Worm (Caenorhabditis elegans) whole organism, mixed stage, embryonic: ENCODE measurements around the gene C01G6.2.

Experiments used
- M03D4.4 ChIP-seq: sonication (generic microtip); optimal IDR thresholded peaks from 2 replicates; lab custom pipeline; 2017; ENCODE audit warnings: mild to moderate bottlenecking, missing genetic modification characterization, missing compliant biosample characterization
- bed-3 ChIP-seq: fragments of 200-800 bp; sonication (Bioruptor generic); optimal IDR thresholded peaks from 3 replicates; lab custom pipeline; 2018; ENCODE audit warnings: mild to moderate bottlenecking, missing genetic modification characterization, moderate library complexity, missing compliant biosample characterization
- blmp-1 ChIP-seq: fragments of 150-350 bp; optimal IDR thresholded peaks from 2 replicates; lab custom pipeline; 2014; ENCODE audit warnings: missing biosample characterization, missing genetic modification characterization
- ceh-43 ChIP-seq: fragments of 200-800 bp; sonication (Bioruptor generic); optimal IDR thresholded peaks from 2 replicates; lab custom pipeline; 2018; ENCODE audit warnings: mild to moderate bottlenecking, missing genetic modification characterization, moderate library complexity, missing compliant biosample characterization
- ces-1 ChIP-seq: fragments of 150-350 bp; optimal IDR thresholded peaks from 2 replicates; lab custom pipeline; 2014; ENCODE audit warnings: missing biosample characterization, missing genetic modification reagents, missing genetic modification characterization
- cnd-1 ChIP-seq: fragments of 200-800 bp; sonication (Bioruptor generic); optimal IDR thresholded peaks from 2 replicates; lab custom pipeline; 2018; ENCODE audit warnings: mild to moderate bottlenecking, missing genetic modification characterization, missing compliant biosample characterization
- drap-1 ChIP-seq: fragments of 200-800 bp; sonication (Bioruptor generic); optimal IDR thresholded peaks from 3 replicates; lab custom pipeline; 2018; ENCODE audit warnings: mild to moderate bottlenecking, missing genetic modification characterization, missing compliant biosample characterization
- elt-3 ChIP-seq: fragments of 150-350 bp; optimal IDR thresholded peaks from 2 replicates; lab custom pipeline; 2014; ENCODE audit warnings: missing biosample characterization, missing genetic modification characterization
- flh-1 ChIP-seq: fragments of 200-800 bp; sonication (Bioruptor generic); optimal IDR thresholded peaks from 2 replicates; lab custom pipeline; 2018; ENCODE audit warnings: mild to moderate bottlenecking, missing genetic modification characterization, moderate library complexity, missing compliant biosample characterization
- ham-2 ChIP-seq: fragments of 200-800 bp; sonication (Bioruptor generic); optimal IDR thresholded peaks from 2 replicates; lab custom pipeline; 2018; ENCODE audit warnings: mild to moderate bottlenecking, missing genetic modification characterization, missing compliant biosample characterization
- hlh-1 ChIP-seq: fragments of 150-350 bp; optimal IDR thresholded peaks from 2 replicates; lab custom pipeline; 2014; ENCODE audit warnings: missing biosample characterization, missing genetic modification reagents, missing genetic modification characterization
- lin-13 ChIP-seq: fragments of 150-350 bp; optimal IDR thresholded peaks from 2 replicates; lab custom pipeline; 2014; ENCODE audit warnings: missing biosample characterization, missing genetic modification characterization
- lin-32 ChIP-seq: fragments of 200-800 bp; sonication (Bioruptor generic); optimal IDR thresholded peaks from 2 replicates; lab custom pipeline; 2018; ENCODE audit warnings: mild to moderate bottlenecking, missing genetic modification characterization, missing compliant biosample characterization
- lsy-2 ChIP-seq: fragments of 150-350 bp; optimal IDR thresholded peaks from 2 replicates; lab custom pipeline; 2014; ENCODE audit warnings: missing biosample characterization, missing genetic modification characterization
- mep-1 ChIP-seq: fragments of 150-350 bp; optimal IDR thresholded peaks from 2 replicates; lab custom pipeline; 2017; ENCODE audit warnings: missing biosample characterization, missing genetic modification reagents, missing genetic modification characterization, inconsistent platforms
- mls-2 ChIP-seq: sonication (generic microtip); optimal IDR thresholded peaks from 2 replicates; lab custom pipeline; 2016; ENCODE audit warnings: mild to moderate bottlenecking, missing genetic modification characterization, moderate library complexity, missing compliant biosample characterization
- nhr-12 ChIP-seq: fragments of 150-350 bp; optimal IDR thresholded peaks from 2 replicates; lab custom pipeline; 2014; ENCODE audit warnings: missing biosample characterization, missing genetic modification characterization
- nhr-2 ChIP-seq: fragments of 150-350 bp; optimal IDR thresholded peaks from 2 replicates; lab custom pipeline; 2014; ENCODE audit warnings: missing biosample characterization, missing genetic modification characterization
- nhr-237 ChIP-seq: fragments of 150-350 bp; optimal IDR thresholded peaks from 2 replicates; lab custom pipeline; 2014; ENCODE audit warnings: missing biosample characterization, missing genetic modification characterization
- nhr-28 ChIP-seq: fragments of 150-350 bp; optimal IDR thresholded peaks from 2 replicates; lab custom pipeline; 2014; ENCODE audit warnings: missing biosample characterization, missing genetic modification characterization
- pha-4 ChIP-seq: fragments of 150-350 bp; optimal IDR thresholded peaks from 2 replicates; lab custom pipeline; 2018; ENCODE audit warnings: missing biosample characterization, missing genetic modification reagents, missing genetic modification characterization
- sem-2 ChIP-seq: fragments of 200-800 bp; sonication (Bioruptor generic); optimal IDR thresholded peaks from 2 replicates; lab custom pipeline; 2018; ENCODE audit warnings: mild to moderate bottlenecking, missing genetic modification characterization, missing compliant biosample characterization
- snpc-4 ChIP-seq: fragments of 150-350 bp; optimal IDR thresholded peaks from 2 replicates; lab custom pipeline; 2014; ENCODE audit warnings: missing biosample characterization, missing genetic modification characterization
- sptf-1 ChIP-seq: sonication (generic microtip); optimal IDR thresholded peaks from 2 replicates; lab custom pipeline; 2017; ENCODE audit warnings: mild to moderate bottlenecking, missing genetic modification characterization, moderate library complexity, missing compliant biosample characterization
- tbx-8 ChIP-seq: fragments of 200-800 bp; sonication (Bioruptor generic); optimal IDR thresholded peaks from 2 replicates; lab custom pipeline; 2018; ENCODE audit warnings: mild to moderate bottlenecking, missing genetic modification characterization, moderate library complexity, missing compliant biosample characterization
- unc-120 ChIP-seq: sonication (generic microtip); optimal IDR thresholded peaks from 2 replicates; lab custom pipeline; 2017; ENCODE audit warnings: missing genetic modification characterization, missing compliant biosample characterization; ENCODE audit not compliant: poor library complexity, severe bottlenecking
- ztf-11 ChIP-seq: fragments of 150-350 bp; optimal IDR thresholded peaks from 2 replicates; lab custom pipeline; 2014; ENCODE audit warnings: missing biosample characterization, missing genetic modification characterization

C01G6.2 gene

DNA sequence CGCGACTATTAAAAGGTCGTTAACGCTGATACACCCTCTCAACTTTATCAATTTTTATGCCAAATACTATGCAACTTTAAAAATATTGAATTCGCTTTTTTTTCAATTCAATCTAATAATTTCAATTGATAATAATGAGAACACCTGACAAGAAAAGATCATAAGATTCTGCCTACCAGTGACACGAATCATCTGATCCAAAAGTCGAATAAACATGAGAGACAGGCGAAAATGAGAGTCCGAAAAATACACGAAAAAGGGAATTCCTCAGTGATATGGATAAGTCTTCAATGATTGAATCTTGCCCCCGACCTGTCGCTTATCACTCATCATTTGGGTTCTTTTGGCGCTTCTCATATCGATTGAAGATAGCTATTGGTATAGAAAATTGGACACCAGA, 25.2 kb upstream of the C01G6.2 start:
- no peak for TF ChIP-seq flh-1 (GFP tag; lab: Kevin White, UChicago)
- TF ChIP-seq nhr-237 (tag; lab: Kevin White, UChicago), result no peak
- no peak for TF ChIP-seq snpc-4 (tag; lab: Kevin White, UChicago)
- no peak for TF ChIP-seq bed-3 (GFP tag; lab: Kevin White, UChicago)
- no peak for TF ChIP-seq lsy-2 (tag; lab: Kevin White, UChicago)
- no peak for TF ChIP-seq M03D4.4
- no peak for TF ChIP-seq sptf-1 (tag; lab: Kevin White, UChicago)

DNA sequence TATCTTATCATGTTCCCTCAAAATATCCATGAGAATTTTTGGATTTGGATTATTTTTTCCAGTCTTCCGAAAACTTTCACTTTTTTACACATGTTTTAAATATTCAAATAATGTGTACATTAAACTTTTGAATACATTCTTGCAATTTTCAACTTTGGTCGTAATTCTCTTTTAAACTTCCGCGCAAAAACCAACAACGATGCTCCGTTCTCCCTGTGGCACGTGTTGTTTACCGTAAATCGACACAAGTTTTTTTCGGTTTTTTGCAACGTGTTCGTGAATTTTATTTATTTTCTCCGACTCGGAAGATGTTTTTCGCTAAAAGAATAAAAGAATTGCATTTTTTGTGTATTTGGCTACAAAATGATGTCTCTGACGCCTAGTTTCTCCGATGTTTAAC, 24.1 kb upstream of the C01G6.2 start:
- peak; percentile 38 for TF ChIP-seq mep-1 (tag; lab: Kevin White, UChicago)
- peak; percentile 15 for TF ChIP-seq ces-1 (GFP tag; lab: Kevin White, UChicago)
- TF ChIP-seq bed-3 (GFP tag; lab: Kevin White, UChicago), result no peak
- TF ChIP-seq nhr-237 (tag; lab: Kevin White, UChicago), result peak; percentile 25
- TF ChIP-seq hlh-1, result peak; percentile 28
- peak; percentile 51 for TF ChIP-seq pha-4 (tag; lab: Kevin White, UChicago)
- no peak for TF ChIP-seq cnd-1 (tag; lab: Kevin White, UChicago)
- TF ChIP-seq, all 35 proteins: peak for 5

ce11 chrII:9246648-9247047, 20.2 kb upstream of the C01G6.2 start, which contains the start of gene T26C5.5:
T26C5.5 (minus strand) TSS chrII:9246748.
- no peak for TF ChIP-seq elt-3 (tag; lab: Kevin White, UChicago)
- no peak for TF ChIP-seq lin-32 (GFP tag; lab: Kevin White, UChicago)
- TF ChIP-seq ceh-43 (GFP tag; lab: Kevin White, UChicago), result no peak
- TF ChIP-seq ztf-11 (tag; lab: Kevin White, UChicago), result no peak
- no peak for TF ChIP-seq mls-2 (tag; lab: Kevin White, UChicago)
- TF ChIP-seq tbx-8, result no peak
- no peak for TF ChIP-seq sptf-1 (tag; lab: Kevin White, UChicago)
- no peak for TF ChIP-seq flh-1 (GFP tag; lab: Kevin White, UChicago)
- TF ChIP-seq cnd-1 (tag; lab: Kevin White, UChicago), result no peak
- no peak for TF ChIP-seq hlh-1
- TF ChIP-seq ham-2, result no peak
- no peak for TF ChIP-seq bed-3 (GFP tag; lab: Kevin White, UChicago)
- no peak for TF ChIP-seq lsy-2 (tag; lab: Kevin White, UChicago)
- TF ChIP-seq pha-4 (tag; lab: Kevin White, UChicago), result no peak
- TF ChIP-seq ces-1 (GFP tag; lab: Kevin White, UChicago), result no peak
- TF ChIP-seq nhr-12, result no peak
- TF ChIP-seq drap-1, result no peak
- no peak for TF ChIP-seq sem-2 (GFP tag; lab: Kevin White, UChicago)
- no peak for TF ChIP-seq blmp-1
- TF ChIP-seq, all 35 proteins: peak for 0

- no peak for TF ChIP-seq lin-13
- no peak for TF ChIP-seq ztf-11 (tag; lab: Kevin White, UChicago)
- no peak for TF ChIP-seq mep-1 (tag; lab: Kevin White, UChicago)
- no peak for TF ChIP-seq mls-2 (tag; lab: Kevin White, UChicago)
- TF ChIP-seq ces-1 (GFP tag; lab: Kevin White, UChicago), result no peak
These were observed 16.4 kb upstream of the C01G6.2 start, which contains the start of gene T26C5.4 for ce11 chrII:9250422-9250821. T26C5.4 (minus strand) TSS chrII:9250522.

- no peak for TF ChIP-seq mls-2 (tag; lab: Kevin White, UChicago)
These were observed 15.3 kb upstream of the C01G6.2 start for ce11 chrII:9251529-9251928.

DNA sequence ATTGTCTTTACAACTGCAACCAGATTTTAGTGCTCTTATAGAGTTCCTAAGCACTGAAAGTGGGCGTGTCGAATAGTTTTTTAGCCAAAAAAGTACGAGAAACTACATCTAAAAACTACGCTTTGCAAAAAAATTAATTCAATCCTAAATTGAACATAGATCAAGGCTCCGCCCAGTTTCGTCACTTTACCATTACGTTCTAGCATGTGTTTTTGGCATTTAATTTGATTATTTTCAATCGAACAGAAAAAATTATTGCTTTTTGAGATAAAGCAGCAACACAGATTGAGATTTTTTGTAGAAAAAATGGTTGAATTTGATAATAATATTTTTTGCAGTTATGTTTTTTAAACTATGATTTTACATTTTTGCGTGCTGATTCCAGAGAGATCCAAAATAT, 12.7 kb upstream of the C01G6.2 start, which contains the start of gene nlp-82:
Gene nlp-82 (minus strand): TSS at position 101 of the 400 bp plus-strand sequence.
- no peak for TF ChIP-seq blmp-1
- no peak for TF ChIP-seq nhr-12
- TF ChIP-seq snpc-4 (tag; lab: Kevin White, UChicago), result no peak
- TF ChIP-seq unc-120, result no peak
- TF ChIP-seq lsy-2 (tag; lab: Kevin White, UChicago), result no peak
- no peak for TF ChIP-seq nhr-28 (tag; lab: Kevin White, UChicago)
- TF ChIP-seq nhr-237 (tag; lab: Kevin White, UChicago), result no peak
- no peak for TF ChIP-seq pha-4 (tag; lab: Kevin White, UChicago)
- no peak for TF ChIP-seq drap-1
- no peak for TF ChIP-seq nhr-2 (tag; lab: Kevin White, UChicago)
